Fruit fly (Drosophila melanogaster): ENCODE measurements around the gene robl37BC.

DNA sequence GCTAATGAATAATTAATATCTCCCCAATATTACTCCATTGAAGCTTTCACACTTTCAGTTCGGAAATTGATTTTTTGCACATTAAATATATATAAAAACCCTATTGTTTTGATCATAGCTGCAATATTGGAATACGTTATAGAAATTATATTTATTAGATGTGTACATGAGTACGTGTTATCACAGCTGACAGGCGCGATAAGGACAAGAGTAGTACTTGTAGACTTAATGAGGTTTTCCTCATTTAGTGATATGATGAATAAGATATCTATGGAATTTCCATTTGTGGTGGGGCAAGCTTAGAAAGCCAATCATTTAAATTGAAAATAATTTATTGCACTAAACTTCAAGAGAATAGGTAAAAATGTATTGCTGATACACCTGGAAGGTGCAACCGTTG, 8.2 kb upstream of the robl37BC start:
- no peak for TF ChIP-seq woc (GFP tag; optimal IDR thresholded peaks at IDR 0.05)
- no peak for TF ChIP-seq pan (optimal IDR thresholded peaks at IDR 0.05)
- TF ChIP-seq Dif (GFP tag; optimal IDR thresholded peaks at IDR 0.05; ENCODE audit: partially characterized antibody) = no peak
